In the genomic region with DNA sequence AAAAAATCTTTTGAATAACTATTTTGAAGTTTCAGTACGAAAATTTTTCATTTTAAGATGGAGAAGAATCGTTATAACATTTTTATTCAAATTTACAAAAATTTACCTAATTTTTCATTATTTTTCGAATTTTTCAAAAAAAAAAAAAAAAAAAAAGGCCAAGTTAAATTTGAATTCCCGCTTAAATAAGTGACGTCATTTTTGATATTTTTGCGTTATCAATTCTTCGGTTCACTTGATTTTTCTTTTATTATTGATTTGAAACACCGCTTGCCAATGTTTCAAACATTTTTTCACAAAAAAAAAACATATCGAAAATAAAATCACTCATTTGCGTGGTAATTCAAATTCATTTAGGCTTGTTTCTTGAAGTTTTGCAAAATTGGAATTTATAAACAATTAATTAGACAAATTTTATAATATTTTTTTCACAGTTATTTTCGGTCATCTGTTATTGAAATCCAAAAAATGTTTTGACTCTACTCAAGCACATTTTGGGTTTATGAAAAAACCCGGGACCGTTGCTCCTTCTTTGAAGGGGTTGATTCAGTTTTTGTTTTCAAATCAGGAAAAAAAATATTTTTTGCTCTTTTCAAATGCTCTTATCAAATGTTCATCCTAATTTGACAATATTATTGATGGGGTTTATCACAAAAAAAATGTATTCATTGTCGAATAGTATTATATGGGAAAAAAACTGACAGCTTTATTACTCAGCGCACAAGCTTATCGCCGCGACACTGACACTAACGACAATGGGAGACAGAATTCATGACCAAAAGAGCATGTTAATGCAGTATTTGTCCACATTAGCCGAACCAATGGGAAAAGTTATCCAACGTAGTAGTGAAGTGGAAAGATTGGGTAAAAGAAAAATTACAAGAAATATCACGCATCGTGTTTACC, we compare ENCODE assay signal across 3 worm cellular contexts.
A peak's percentile ranks its signal among the peaks of the same experiment; 100 is the strongest.
TF ChIP-seq lines count a peak whose summit lies in the region.

No protein-coding gene starts in this region.

TF ChIP-seq in whole organism, L3 larva, 47 proteins besides CTCF, POLR2A, EP300 and RAD21:
- TF ChIP-seq nhr-237 (tag; optimal IDR thresholded peaks at IDR 0.05; lab: Kevin White, UChicago) = no peak
- peak; percentile 53 for TF ChIP-seq elt-2 (tag; optimal IDR thresholded peaks at IDR 0.05; lab: Kevin White, UChicago)
- no peak for TF ChIP-seq fkh-2 (tag; optimal IDR thresholded peaks at IDR 0.05; lab: Kevin White, UChicago)
- no peak for TF ChIP-seq nhr-77 (tag; optimal IDR thresholded peaks at IDR 0.05; lab: Kevin White, UChicago)
- TF ChIP-seq pqm-1 (tag; optimal IDR thresholded peaks at IDR 0.05; lab: Kevin White, UChicago) = no peak
TF ChIP-seq in whole organism, L3 larva: peak in this region for 1.

TF ChIP-seq in whole organism, L4 larva, 104 proteins besides CTCF, POLR2A, EP300 and RAD21:
- TF ChIP-seq daf-16 (GFP tag; optimal IDR thresholded peaks at IDR 0.05; lab: Kevin White, UChicago) = no peak
- peak; percentile 33 for TF ChIP-seq daf-16 (tag; optimal IDR thresholded peaks at IDR 0.05; lab: Kevin White, UChicago)
- peak; percentile 63; the same call in 1 of the 2 replicates for TF ChIP-seq dmd-6 (GFP tag; IDR thresholded peaks at IDR 0.05; lab: Robert Waterston, UW)
- no peak for TF ChIP-seq lin-1 (GFP tag; IDR thresholded peaks at IDR 0.05; lab: Robert Waterston, UW)
- no peak for TF ChIP-seq F37D6.2 (tag; optimal IDR thresholded peaks at IDR 0.05; lab: Kevin White, UChicago)
- TF ChIP-seq nhr-42 (GFP tag; IDR thresholded peaks at IDR 0.05; lab: Robert Waterston, UW) = no peak
- no peak for TF ChIP-seq hif-1 (tag; optimal IDR thresholded peaks at IDR 0.05; lab: Kevin White, UChicago)
- no peak for TF ChIP-seq spr-3 (GFP tag; optimal IDR thresholded peaks at IDR 0.05; lab: Kevin White, UChicago)
- peak; percentile 88 for TF ChIP-seq php-3 (GFP tag; IDR thresholded peaks at IDR 0.05; lab: Robert Waterston, UW)
- no peak; the same call in 1 of the 2 replicates for TF ChIP-seq tra-1 (GFP tag; IDR thresholded peaks at IDR 0.05; lab: Robert Waterston, UW)
- TF ChIP-seq mep-1 (tag; optimal IDR thresholded peaks at IDR 0.05; lab: Kevin White, UChicago) = no peak
- TF ChIP-seq dve-1 (tag; optimal IDR thresholded peaks at IDR 0.05; lab: Kevin White, UChicago; ENCODE audit: insufficient read depth) = peak; percentile 79
- no peak for TF ChIP-seq Y5F2A.4 (GFP tag; optimal IDR thresholded peaks at IDR 0.05; lab: Kevin White, UChicago)
- no peak for TF ChIP-seq snpc-4 (tag; optimal IDR thresholded peaks at IDR 0.05; lab: Kevin White, UChicago)
- no peak for TF ChIP-seq lin-29 (GFP tag; IDR thresholded peaks at IDR 0.05; lab: Robert Waterston, UW)
- TF ChIP-seq zag-1 (tag; optimal IDR thresholded peaks at IDR 0.05; lab: Kevin White, UChicago) = no peak
- TF ChIP-seq unc-39 (tag; optimal IDR thresholded peaks at IDR 0.05; lab: Kevin White, UChicago) = no peak
- TF ChIP-seq T26A8.4 (GFP tag; IDR thresholded peaks at IDR 0.05; lab: Robert Waterston, UW) = no peak
- TF ChIP-seq aha-1 (tag; lab: Kevin White, UChicago) = peak; percentile 91
- TF ChIP-seq ceh-20 (GFP tag; IDR thresholded peaks at IDR 0.05; lab: Robert Waterston, UW) = peak; percentile 53; the same call in 1 of the 2 replicates
TF ChIP-seq in whole organism, L4 larva: peak in this region for 6.

TF ChIP-seq in whole organism, young adult, 124 proteins besides CTCF, POLR2A, EP300 and RAD21:
- TF ChIP-seq nhr-80 (tag; optimal IDR thresholded peaks at IDR 0.05; lab: Kevin White, UChicago) (peak; percentile 53), lin-40 (tag; optimal IDR thresholded peaks at IDR 0.05; lab: Kevin White, UChicago) (no peak)
